Fruit fly (Drosophila melanogaster): Measurements from ENCODE around the gene CG17078.

The CG17078 gene

DNA sequence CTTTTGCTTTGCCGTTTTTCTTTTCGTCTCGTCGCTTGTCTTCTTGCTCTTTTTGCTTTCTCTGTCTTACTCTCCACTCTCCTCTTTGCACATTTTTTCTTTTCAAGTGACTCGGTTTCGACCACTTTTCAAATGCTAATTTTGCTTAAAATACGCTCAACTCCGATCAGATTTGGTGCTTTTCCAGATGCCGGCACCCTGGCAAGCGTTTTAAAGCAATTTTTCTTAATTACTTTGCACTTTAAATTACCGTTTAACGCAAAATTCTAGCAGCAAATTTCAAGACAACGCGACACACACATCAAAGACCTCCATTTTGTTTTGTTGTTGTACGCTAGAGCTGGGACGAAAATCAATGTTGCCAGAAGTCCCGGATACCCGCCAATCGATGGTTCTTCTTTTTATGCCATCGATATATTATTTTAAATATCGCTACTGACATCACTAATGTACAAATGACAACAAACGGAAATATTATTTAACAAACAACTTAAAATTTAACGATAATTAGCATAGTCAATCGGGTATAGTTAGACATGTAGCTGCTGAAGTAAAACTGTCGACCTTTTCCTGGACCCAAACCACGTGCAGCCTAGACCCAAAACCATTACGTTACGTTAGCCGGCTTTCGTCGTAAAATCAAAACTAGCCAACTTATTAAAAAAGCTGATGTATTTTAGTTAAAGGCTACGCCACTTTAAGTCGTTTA, 27.4 kb downstream of the CG17078 start, which contains the start of gene kis (continued):
- TF ChIP-seq Asciz (GFP tag; optimal IDR thresholded peaks at IDR 0.05) (peak; percentile 3), shn (GFP tag; optimal IDR thresholded peaks at IDR 0.05) (peak; percentile 31), gsb (GFP tag; IDR thresholded peaks at IDR 0.05) (no peak), vnd (GFP tag; IDR thresholded peaks at IDR 0.05; ENCODE audit: partially characterized antibody) (peak; percentile 93), CG18764 (GFP tag; optimal IDR thresholded peaks at IDR 0.05) (no peak), CG14441 (GFP tag; IDR thresholded peaks at IDR 0.05) (no peak), p53 (GFP tag; optimal IDR thresholded peaks at IDR 0.05) (no peak), MESR4 (GFP tag; optimal IDR thresholded peaks at IDR 0.05) (peak; percentile 96), Oaz (GFP tag; IDR thresholded peaks at IDR 0.05) (no peak), chinmo (GFP tag; IDR thresholded peaks at IDR 0.05; ENCODE audit: partially characterized antibody) (peak; percentile 92), hb (GFP tag; IDR thresholded peaks at IDR 0.05; ENCODE audit: partially characterized antibody) (peak; percentile 91), Spps (tag; optimal IDR thresholded peaks at IDR 0.05) (no peak), emc (GFP tag; optimal IDR thresholded peaks at IDR 0.05) (peak; percentile 10), CG2199 (GFP tag; IDR thresholded peaks at IDR 0.05) (no peak), z (GFP tag; IDR thresholded peaks at IDR 0.05) (no peak), az2 (GFP tag; optimal IDR thresholded peaks at IDR 0.05) (peak; percentile 52), CHES-1-like (GFP tag; optimal IDR thresholded peaks at IDR 0.05) (peak; percentile 76), Ptx1 (GFP tag; IDR thresholded peaks at IDR 0.05) (0 out of 2 replicates have a peak, but pooled peaks have one; percentile 34), corto (GFP tag; optimal IDR thresholded peaks at IDR 0.05) (peak; percentile 35), C15 (GFP tag; IDR thresholded peaks at IDR 0.05) (no peak), CG4328 (GFP tag; optimal IDR thresholded peaks at IDR 0.05) (peak; percentile 21), Mes4 (GFP tag; optimal IDR thresholded peaks at IDR 0.05) (peak; percentile 29), schlank (tag; optimal IDR thresholded peaks at IDR 0.05) (no peak), CG2875 (GFP tag; optimal IDR thresholded peaks at IDR 0.05) (no peak), CG7745 (tag; optimal IDR thresholded peaks at IDR 0.05) (peak; percentile 73), peb (GFP tag; IDR thresholded peaks at IDR 0.05) (no peak), Lhr (GFP tag; optimal IDR thresholded peaks at IDR 0.05) (peak; percentile 78), CG9817 (tag; optimal IDR thresholded peaks at IDR 0.05) (peak; percentile 36), HLH54F (GFP tag; optimal IDR thresholded peaks at IDR 0.05) (peak; percentile 60), CG4404 (GFP tag; IDR thresholded peaks at IDR 0.05) (no peak), sug (tag; optimal IDR thresholded peaks at IDR 0.05) (peak; percentile 64), gro (GFP tag; optimal IDR thresholded peaks at IDR 0.05) (peak; percentile 76), CG10147 (GFP tag; optimal IDR thresholded peaks at IDR 0.05) (peak; percentile 47), chm (GFP tag; IDR thresholded peaks at IDR 0.05) (0 out of 2 replicates have a peak, but pooled peaks have one; percentile 29), pfk (GFP tag; optimal IDR thresholded peaks at IDR 0.05) (no peak), B-H2 (GFP tag; optimal IDR thresholded peaks at IDR 0.05) (peak; percentile 65), Pdp1 (GFP tag; optimal IDR thresholded peaks at IDR 0.05) (peak; percentile 42 to 66), CG10565 (GFP tag; optimal IDR thresholded peaks at IDR 0.05) (no peak), BtbVII (GFP tag; optimal IDR thresholded peaks at IDR 0.05) (no peak), CG12219 (GFP tag; optimal IDR thresholded peaks at IDR 0.05) (no peak), CG2712 (tag; optimal IDR thresholded peaks at IDR 0.05) (peak; percentile 68), Antp (GFP tag; optimal IDR thresholded peaks at IDR 0.05) (peak; percentile 47), Trl (optimal IDR thresholded peaks at IDR 0.05) (peak; percentile 0 to 74), Trl (GFP tag; optimal IDR thresholded peaks at IDR 0.05) (peak; percentile 38), CG18476 (GFP tag; optimal IDR thresholded peaks at IDR 0.05) (peak; percentile 2), CG6654 (GFP tag; optimal IDR thresholded peaks at IDR 0.05) (no peak), CG3407 (GFP tag; optimal IDR thresholded peaks at IDR 0.05) (no peak), her (GFP tag; optimal IDR thresholded peaks at IDR 0.05) (peak; percentile 35), gt (GFP tag; IDR thresholded peaks at IDR 0.05) (no peak), CG17568 (GFP tag; optimal IDR thresholded peaks at IDR 0.05) (peak; percentile 13)
